Fruit fly (Drosophila melanogaster): ENCODE measurements around the gene Hr83.

dm6 chr3R:6351696-6352378 lies 2.8 kb downstream of the Hr83 start:
- TF ChIP-seq CG33017 (tag; optimal IDR thresholded peaks at IDR 0.05) (peak; percentile 9), kay (GFP tag; ENCODE audit: borderline replicate concordance) (no peak), Clk (GFP tag; optimal IDR thresholded peaks at IDR 0.05) (no peak), CG11617 (GFP tag; optimal IDR thresholded peaks at IDR 0.05) (no peak), CG12768 (GFP tag; optimal IDR thresholded peaks at IDR 0.05) (no peak), Crg-1 (GFP tag; optimal IDR thresholded peaks at IDR 0.05) (no peak), CG7045 (GFP tag; optimal IDR thresholded peaks at IDR 0.05) (no peak), pad (GFP tag; optimal IDR thresholded peaks at IDR 0.05) (no peak), toe (GFP tag; optimal IDR thresholded peaks at IDR 0.05) (no peak), tj (GFP tag; optimal IDR thresholded peaks at IDR 0.05) (no peak)

All from whole organism, adult.